Fruit fly (Drosophila melanogaster): ENCODE measurements around the gene CG46304.

CG46304 gene

dm6 chr2L:18924642-18925244 lies 21.4 kb upstream of the CG46304 start:
- TF ChIP-seq Snoo (tag; optimal IDR thresholded peaks at IDR 0.05) = no peak
- no peak for TF ChIP-seq CG4496 (GFP tag; IDR thresholded peaks at IDR 0.05)
- TF ChIP-seq fd96Ca (GFP tag; IDR thresholded peaks at IDR 0.05) = no peak
- no peak for TF ChIP-seq CG32121 (GFP tag; IDR thresholded peaks at IDR 0.05)
- no peak for TF ChIP-seq CG13204 (GFP tag; optimal IDR thresholded peaks at IDR 0.05)
- TF ChIP-seq rn (GFP tag; IDR thresholded peaks at IDR 0.05) = no peak

- TF ChIP-seq Ets98B (GFP tag; IDR thresholded peaks at IDR 0.05) (no peak), CG34367 (tag; optimal IDR thresholded peaks at IDR 0.05) (no peak), CG10348 (GFP tag; IDR thresholded peaks at IDR 0.05) (no peak), CG9948 (tag; optimal IDR thresholded peaks at IDR 0.05) (no peak), Pif1B (GFP tag; optimal IDR thresholded peaks at IDR 0.05) (no peak), CG8159 (tag; optimal IDR thresholded peaks at IDR 0.05) (no peak), CG4496 (GFP tag; IDR thresholded peaks at IDR 0.05) (no peak), D1 (tag; optimal IDR thresholded peaks at IDR 0.05) (no peak), CG8301 (tag; optimal IDR thresholded peaks at IDR 0.05) (no peak), Pif1A (GFP tag; optimal IDR thresholded peaks at IDR 0.05) (no peak), CG12605 (GFP tag; IDR thresholded peaks at IDR 0.05) (no peak), fd96Ca (GFP tag; IDR thresholded peaks at IDR 0.05) (no peak), rn (GFP tag; IDR thresholded peaks at IDR 0.05) (no peak), CG14655 (GFP tag; optimal IDR thresholded peaks at IDR 0.05) (no peak), gl (tag; optimal IDR thresholded peaks at IDR 0.05) (no peak), Snoo (tag; optimal IDR thresholded peaks at IDR 0.05) (no peak), CG15710 (tag; optimal IDR thresholded peaks at IDR 0.05) (no peak), EcR (GFP tag; optimal IDR thresholded peaks at IDR 0.05) (no peak), CG13204 (GFP tag; optimal IDR thresholded peaks at IDR 0.05) (no peak)
Measured at dm6 chr2L:18925387-18925786, 20.7 kb upstream of the CG46304 start.

- no peak for TF ChIP-seq Pif1A (GFP tag; optimal IDR thresholded peaks at IDR 0.05)
- TF ChIP-seq CG14655 (GFP tag; optimal IDR thresholded peaks at IDR 0.05) = no peak
- no peak for TF ChIP-seq Snoo (tag; optimal IDR thresholded peaks at IDR 0.05)
- TF ChIP-seq CG34367 (tag; optimal IDR thresholded peaks at IDR 0.05) = no peak
- TF ChIP-seq CG13204 (GFP tag; optimal IDR thresholded peaks at IDR 0.05) = no peak
- no peak for TF ChIP-seq CG12605 (GFP tag; IDR thresholded peaks at IDR 0.05)
- no peak for TF ChIP-seq Ets98B (GFP tag; IDR thresholded peaks at IDR 0.05)
- TF ChIP-seq EcR (GFP tag; optimal IDR thresholded peaks at IDR 0.05) = no peak
- no peak for TF ChIP-seq CG8159 (tag; optimal IDR thresholded peaks at IDR 0.05)
- no peak for TF ChIP-seq CG8301 (tag; optimal IDR thresholded peaks at IDR 0.05)
Measured at dm6 chr2L:18925956-18926355, 20.1 kb upstream of the CG46304 start.

dm6 chr2L:18927891-18928290 lies 18.2 kb upstream of the CG46304 start:
- TF ChIP-seq Pif1A (GFP tag; optimal IDR thresholded peaks at IDR 0.05) = no peak
- TF ChIP-seq CG4496 (GFP tag; IDR thresholded peaks at IDR 0.05) = no peak
- TF ChIP-seq CG8159 (tag; optimal IDR thresholded peaks at IDR 0.05) = no peak
- TF ChIP-seq fd96Ca (GFP tag; IDR thresholded peaks at IDR 0.05) = no peak
- no peak for TF ChIP-seq CG12605 (GFP tag; IDR thresholded peaks at IDR 0.05)
- no peak for TF ChIP-seq CG8301 (tag; optimal IDR thresholded peaks at IDR 0.05)
- TF ChIP-seq CG34367 (tag; optimal IDR thresholded peaks at IDR 0.05) = no peak
- no peak for TF ChIP-seq CG10348 (GFP tag; IDR thresholded peaks at IDR 0.05)
- no peak for TF ChIP-seq EcR (GFP tag; optimal IDR thresholded peaks at IDR 0.05)
- no peak for TF ChIP-seq CG13204 (GFP tag; optimal IDR thresholded peaks at IDR 0.05)
- TF ChIP-seq gl (tag; optimal IDR thresholded peaks at IDR 0.05) = no peak
- no peak for TF ChIP-seq Ets98B (GFP tag; IDR thresholded peaks at IDR 0.05)
- TF ChIP-seq Snoo (tag; optimal IDR thresholded peaks at IDR 0.05) = no peak
- TF ChIP-seq rn (GFP tag; IDR thresholded peaks at IDR 0.05) = no peak
- TF ChIP-seq CG14655 (GFP tag; optimal IDR thresholded peaks at IDR 0.05) = no peak
- no peak for TF ChIP-seq Pif1B (GFP tag; optimal IDR thresholded peaks at IDR 0.05)

- TF ChIP-seq Pif1A (GFP tag; optimal IDR thresholded peaks at IDR 0.05) (no peak), fd96Ca (GFP tag; IDR thresholded peaks at IDR 0.05) (no peak), CG34367 (tag; optimal IDR thresholded peaks at IDR 0.05) (no peak), CG14655 (GFP tag; optimal IDR thresholded peaks at IDR 0.05) (no peak), CG13204 (GFP tag; optimal IDR thresholded peaks at IDR 0.05) (no peak), D1 (tag; optimal IDR thresholded peaks at IDR 0.05) (no peak), rn (GFP tag; IDR thresholded peaks at IDR 0.05) (no peak), Snoo (tag; optimal IDR thresholded peaks at IDR 0.05) (no peak), Pif1B (GFP tag; optimal IDR thresholded peaks at IDR 0.05) (no peak), CG32121 (GFP tag; IDR thresholded peaks at IDR 0.05) (no peak), CG8301 (tag; optimal IDR thresholded peaks at IDR 0.05) (no peak), gl (tag; optimal IDR thresholded peaks at IDR 0.05) (no peak), Ets98B (GFP tag; IDR thresholded peaks at IDR 0.05) (no peak)
Measured at dm6 chr2L:18929595-18929994, 16.5 kb upstream of the CG46304 start.

dm6 chr2L:18930352-18931122 lies 15.6 kb upstream of the CG46304 start:
- TF ChIP-seq CG32121 (GFP tag; IDR thresholded peaks at IDR 0.05) (no peak), CG8301 (tag; optimal IDR thresholded peaks at IDR 0.05) (no peak), gl (tag; optimal IDR thresholded peaks at IDR 0.05) (no peak), CG12605 (GFP tag; IDR thresholded peaks at IDR 0.05) (no peak), CG8159 (tag; optimal IDR thresholded peaks at IDR 0.05) (no peak), Pif1B (GFP tag; optimal IDR thresholded peaks at IDR 0.05) (no peak), CG4496 (GFP tag; IDR thresholded peaks at IDR 0.05) (no peak), CG14655 (GFP tag; optimal IDR thresholded peaks at IDR 0.05) (no peak), Snoo (tag; optimal IDR thresholded peaks at IDR 0.05) (no peak), CG10348 (GFP tag; IDR thresholded peaks at IDR 0.05) (no peak), CG17806 (tag; optimal IDR thresholded peaks at IDR 0.05) (no peak), CG34367 (tag; optimal IDR thresholded peaks at IDR 0.05) (no peak)
